Fruit fly (Drosophila melanogaster) whole organism, embryonic: ENCODE results near the gene Sqor.

Experiments used
- Abd-B ChIP-seq: fragments of 200-800 bp; sonication (Bioruptor generic); optimal IDR thresholded peaks from 2 replicates; lab custom pipeline; 2018; ENCODE audit warnings: missing biosample characterization, mild to moderate bottlenecking, missing genetic modification characterization, moderate library complexity
- CG10209 ChIP-seq: fragments of 200-800 bp; sonication (Bioruptor generic); optimal IDR thresholded peaks from 3 replicates; lab custom pipeline; 2017; ENCODE audit warnings: missing biosample characterization, mild to moderate bottlenecking, missing genetic modification characterization, missing genetic modification reagents
- CG11093 ChIP-seq: fragments of 200-800 bp; sonication (Bioruptor generic); IDR thresholded peaks from 3 replicates; pipeline ENCODE4 v1.3.6; 2022; ENCODE audit warnings: missing biosample characterization, missing genetic modification characterization
- CG11504 ChIP-seq: fragments of 200-800 bp; sonication (Bioruptor generic); optimal IDR thresholded peaks from 3 replicates; lab custom pipeline; 2019; ENCODE audit warnings: missing biosample characterization, mild to moderate bottlenecking, missing genetic modification characterization, moderate library complexity
- CG12744 ChIP-seq: fragments of 200-800 bp; sonication (Bioruptor generic); optimal IDR thresholded peaks from 2 replicates; lab custom pipeline; 2016; ENCODE audit warnings: missing biosample characterization, missing genetic modification characterization
- CG13123 ChIP-seq: fragments of 200-800 bp; sonication (Bioruptor generic); optimal IDR thresholded peaks from 2 replicates; lab custom pipeline; 2016; ENCODE audit warnings: missing biosample characterization, missing genetic modification characterization
- CG14050 ChIP-seq: fragments of 200-800 bp; sonication (Bioruptor generic); IDR thresholded peaks from 3 replicates; pipeline ENCODE4 v1.3.6; 2022; ENCODE audit warnings: missing biosample characterization, missing genetic modification characterization
- CG14710 ChIP-seq: fragments of 200-800 bp; sonication (Bioruptor generic); optimal IDR thresholded peaks from 3 replicates; lab custom pipeline; 2019; ENCODE audit warnings: missing biosample characterization, mild to moderate bottlenecking, missing genetic modification characterization, moderate library complexity
- CG14965 ChIP-seq: fragments of 200-800 bp; sonication (Bioruptor generic); optimal IDR thresholded peaks from 2 replicates; lab custom pipeline; 2016; ENCODE audit warnings: missing biosample characterization, missing genetic modification characterization, borderline replicate concordance
- CG1529 ChIP-seq: fragments of 200-800 bp; sonication (Bioruptor generic); optimal IDR thresholded peaks from 3 replicates; lab custom pipeline; 2018; ENCODE audit warnings: missing biosample characterization, missing genetic modification characterization
- CG17328 ChIP-seq: fragments of 200-800 bp; sonication (Bioruptor generic); IDR thresholded peaks from 2 replicates; pipeline ENCODE4 v1.3.6; 2022; ENCODE audit warnings: missing biosample characterization, missing genetic modification characterization
- CG17385 ChIP-seq: fragments of 200-800 bp; sonication (Bioruptor generic); optimal IDR thresholded peaks from 3 replicates; lab custom pipeline; 2018; ENCODE audit warnings: missing biosample characterization, mild to moderate bottlenecking, missing genetic modification characterization
- CG18619 ChIP-seq: fragments of 200-800 bp; sonication (Bioruptor generic); optimal IDR thresholded peaks from 3 replicates; lab custom pipeline; 2017; ENCODE audit warnings: missing biosample characterization, mild to moderate bottlenecking, missing genetic modification characterization
- CG2129 ChIP-seq: fragments of 200-800 bp; sonication (Bioruptor generic); IDR thresholded peaks from 2 replicates; pipeline ENCODE4 v1.3.6; 2022; ENCODE audit warnings: missing biosample characterization, missing genetic modification characterization; ENCODE audit not compliant: partially characterized antibody
- CG32767 ChIP-seq: fragments of 200-800 bp; sonication (Bioruptor generic); IDR thresholded peaks from 2 replicates; pipeline ENCODE4 v1.3.6; 2022; ENCODE audit warnings: missing biosample characterization, missing genetic modification characterization
- CG32772 ChIP-seq: fragments of 200-800 bp; sonication (Bioruptor generic); IDR thresholded peaks from 2 replicates; pipeline ENCODE4 v1.3.6; 2022; ENCODE audit warnings: missing biosample characterization, missing genetic modification characterization
- CG3407 ChIP-seq: fragments of 200-800 bp; sonication (Bioruptor generic); optimal IDR thresholded peaks from 2 replicates; lab custom pipeline; 2018; ENCODE audit warnings: missing biosample characterization, mild to moderate bottlenecking, missing genetic modification characterization
- CG34224 ChIP-seq: fragments of 200-800 bp; sonication (Bioruptor generic); IDR thresholded peaks from 3 replicates; pipeline ENCODE4 v1.3.6; 2022; ENCODE audit warnings: missing biosample characterization, missing genetic modification characterization; ENCODE audit not compliant: partially characterized antibody
- CG4328 ChIP-seq: fragments of 200-800 bp; sonication (Bioruptor generic); optimal IDR thresholded peaks from 3 replicates; lab custom pipeline; 2017; ENCODE audit warnings: missing biosample characterization, missing genetic modification reagents, missing genetic modification characterization
- CG6854 ChIP-seq: fragments of 200-800 bp; sonication (Bioruptor generic); optimal IDR thresholded peaks from 3 replicates; lab custom pipeline; 2017; ENCODE audit warnings: missing biosample characterization, mild to moderate bottlenecking, missing genetic modification characterization
- CG8924 ChIP-seq: fragments of 200-800 bp; optimal IDR thresholded peaks from 3 replicates; lab custom pipeline; 2019; ENCODE audit warnings: missing biosample characterization, mild to moderate bottlenecking, missing genetic modification characterization, moderate library complexity
- CG9817 ChIP-seq: fragments of 200-800 bp; sonication (Bioruptor generic); optimal IDR thresholded peaks from 2 replicates; lab custom pipeline; 2018; ENCODE audit warnings: missing biosample characterization, mild to moderate bottlenecking, missing genetic modification characterization, moderate library complexity
- CHES-1-like ChIP-seq: fragments of 200-800 bp; sonication (Bioruptor generic); optimal IDR thresholded peaks from 2 replicates; lab custom pipeline; 2016; ENCODE audit warnings: missing biosample characterization, missing genetic modification characterization
- Doc3 ChIP-seq: fragments of 200-800 bp; sonication (Bioruptor generic); IDR thresholded peaks from 3 replicates; pipeline ENCODE4 v1.3.6; 2022; ENCODE audit warnings: missing biosample characterization, missing genetic modification characterization; ENCODE audit not compliant: partially characterized antibody
- Dref ChIP-seq: fragments of 200-800 bp; sonication (Bioruptor generic); IDR thresholded peaks from 2 replicates; pipeline ENCODE4 v1.3.6; 2022; ENCODE audit warnings: missing biosample characterization, missing genetic modification characterization
- Ets65A ChIP-seq: fragments of 200-800 bp; sonication (Bioruptor generic); peaks from one replicate; lab custom pipeline; 2016; ENCODE audit warnings: missing biosample characterization, missing genetic modification characterization
- Gug ChIP-seq: fragments of 200-800 bp; sonication (Bioruptor generic); IDR thresholded peaks from 4 replicates; pipeline ENCODE4 v1.3.6; 2022; ENCODE audit warnings: missing biosample characterization, missing genetic modification characterization
- HLH4C ChIP-seq: fragments of 200-800 bp; sonication (Bioruptor generic); IDR thresholded peaks from 3 replicates; pipeline ENCODE4 v1.3.6; 2022; ENCODE audit warnings: missing biosample characterization, missing genetic modification characterization; ENCODE audit not compliant: partially characterized antibody
- Hmr ChIP-seq: fragments of 200-800 bp; sonication (Bioruptor generic); optimal IDR thresholded peaks from 3 replicates; lab custom pipeline; 2017; ENCODE audit warnings: mild to moderate bottlenecking, missing biosample characterization, missing genetic modification reagents, missing genetic modification characterization
- Hr3 ChIP-seq: fragments of 200-800 bp; sonication (Bioruptor generic); optimal IDR thresholded peaks from 3 replicates; lab custom pipeline; 2016; ENCODE audit warnings: missing biosample characterization, missing genetic modification characterization
- Hr51 ChIP-seq, 2 experiments: fragments of 200-800 bp; sonication (Bioruptor generic); optimal IDR thresholded peaks; 2 replicates in 1 of 2; 3 replicates in 1 of 2; lab custom pipeline; 2016 to 2018; ENCODE audit warnings: missing biosample characterization in 2 of 2, missing genetic modification characterization in 2 of 2, mild to moderate bottlenecking in 1 of 2, moderate library complexity in 1 of 2
- Kr ChIP-seq: fragments of 200-800 bp; sonication (Bioruptor generic); optimal IDR thresholded peaks from 2 replicates; lab custom pipeline; 2017; ENCODE audit warnings: missing biosample characterization, mild to moderate bottlenecking, missing genetic modification characterization
- MTF-1 ChIP-seq: fragments of 200-800 bp; sonication (Bioruptor generic); optimal IDR thresholded peaks from 2 replicates; lab custom pipeline; 2018; ENCODE audit warnings: missing biosample characterization, mild to moderate bottlenecking, missing genetic modification characterization, borderline replicate concordance
- Nf-YC ChIP-seq: fragments of 200-800 bp; optimal IDR thresholded peaks from 3 replicates; lab custom pipeline; 2019; ENCODE audit warnings: missing biosample characterization, mild to moderate bottlenecking, missing genetic modification characterization, moderate library complexity
- Poxn ChIP-seq: fragments of 200-800 bp; sonication (Bioruptor generic); IDR thresholded peaks from 2 replicates; pipeline ENCODE4 v1.3.6; 2022; ENCODE audit warnings: missing biosample characterization, missing genetic modification characterization
- Sry-δ ChIP-seq: fragments of 200-800 bp; sonication (Bioruptor generic); optimal IDR thresholded peaks from 2 replicates; lab custom pipeline; 2016; ENCODE audit warnings: missing biosample characterization, missing genetic modification characterization
- bsh ChIP-seq, 2 experiments: fragments of 200-800 bp; sonication (Bioruptor generic); optimal IDR thresholded peaks; 2 replicates each; lab custom pipeline; 2017 to 2018; ENCODE audit warnings: mild to moderate bottlenecking in 2 of 2, missing biosample characterization in 2 of 2, missing genetic modification characterization in 2 of 2, moderate library complexity in 1 of 2
- chif ChIP-seq, 2 experiments: fragments of 200-800 bp; sonication (Bioruptor generic); optimal IDR thresholded peaks; 3 replicates each; lab custom pipeline; 2016; ENCODE audit warnings: missing biosample characterization in 2 of 2, missing genetic modification characterization in 2 of 2
- dpn ChIP-seq, 2 experiments: fragments of 200-800 bp; sonication (Bioruptor generic); optimal IDR thresholded peaks; 3 replicates each; lab custom pipeline; 2016; ENCODE audit warnings: missing biosample characterization in 2 of 2, missing genetic modification characterization in 2 of 2
- eve ChIP-seq, 2 experiments: fragments of >200 bp; optimal IDR thresholded peaks; 2 replicates each; lab custom pipeline; 2017; ENCODE audit warnings: missing biosample characterization in 2 of 2, missing genetic modification characterization in 2 of 2
- gem ChIP-seq: fragments of 200-800 bp; sonication (Bioruptor generic); optimal IDR thresholded peaks from 2 replicates; lab custom pipeline; 2019; ENCODE audit warnings: missing biosample characterization, mild to moderate bottlenecking, missing genetic modification characterization, moderate library complexity
- jing ChIP-seq: fragments of 200-800 bp; sonication (Bioruptor generic); optimal IDR thresholded peaks from 2 replicates; lab custom pipeline; 2018; ENCODE audit warnings: missing biosample characterization, mild to moderate bottlenecking, missing genetic modification characterization
- jumu ChIP-seq: fragments of 200-800 bp; sonication (Bioruptor generic); optimal IDR thresholded peaks from 3 replicates; lab custom pipeline; 2016; ENCODE audit warnings: missing biosample characterization, missing genetic modification characterization
- lbe ChIP-seq: fragments of 200-800 bp; sonication (Bioruptor generic); optimal IDR thresholded peaks from 2 replicates; lab custom pipeline; 2016; ENCODE audit warnings: missing biosample characterization, mild to moderate bottlenecking, missing genetic modification characterization
- luna ChIP-seq: fragments of 200-800 bp; sonication (Bioruptor generic); optimal IDR thresholded peaks from 2 replicates; lab custom pipeline; 2016; ENCODE audit warnings: missing biosample characterization, missing genetic modification characterization
- maf-S ChIP-seq: fragments of 200-800 bp; sonication (Bioruptor generic); optimal IDR thresholded peaks from 2 replicates; lab custom pipeline; 2016; ENCODE audit warnings: missing biosample characterization, missing genetic modification characterization
- phol ChIP-seq: fragments of 200-800 bp; sonication (Bioruptor generic); optimal IDR thresholded peaks from 3 replicates; lab custom pipeline; 2018; ENCODE audit warnings: missing biosample characterization, mild to moderate bottlenecking, missing genetic modification characterization, moderate library complexity
- so ChIP-seq: fragments of 200-800 bp; sonication (Bioruptor generic); IDR thresholded peaks from 3 replicates; pipeline ENCODE4 v1.3.6; 2022; ENCODE audit warnings: missing biosample characterization, missing genetic modification characterization
- vvl ChIP-seq: fragments of 200-800 bp; sonication (Bioruptor generic); IDR thresholded peaks from 2 replicates; pipeline ENCODE4 v1.3.6; 2022; ENCODE audit warnings: missing biosample characterization, missing genetic modification characterization
- zf30C ChIP-seq: fragments of 200-800 bp; sonication (Bioruptor generic); optimal IDR thresholded peaks from 3 replicates; lab custom pipeline; 2018; ENCODE audit warnings: missing biosample characterization, mild to moderate bottlenecking, missing genetic modification characterization

Sqor gene

DNA sequence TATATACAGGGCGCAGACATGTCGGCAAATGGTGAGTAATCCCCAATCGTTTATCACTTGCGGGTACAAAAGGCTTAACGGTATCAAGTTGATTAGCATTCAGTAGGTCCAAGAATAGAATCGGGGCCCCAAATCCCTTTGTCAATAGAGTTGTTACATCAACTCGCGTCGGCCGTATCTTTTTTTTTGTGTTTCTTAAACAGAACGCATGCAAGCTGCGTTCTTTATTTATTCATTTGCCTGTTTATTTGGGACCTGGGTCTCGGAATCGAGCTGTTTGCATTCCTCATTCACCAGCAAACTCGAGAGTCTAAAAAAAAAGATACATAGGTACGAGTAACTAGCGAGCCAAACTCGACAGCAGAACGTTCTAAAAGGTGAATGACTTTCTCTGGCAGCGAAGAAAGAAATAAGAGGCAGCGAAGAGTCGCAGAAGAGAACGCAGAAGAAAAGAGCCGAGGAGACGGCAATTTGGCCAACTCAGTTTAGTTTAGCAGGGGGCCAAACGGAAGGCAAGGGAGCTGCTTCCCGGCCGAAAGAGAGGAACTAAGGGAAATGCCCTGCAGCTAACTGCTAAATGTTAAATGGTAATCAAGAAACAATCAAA lies 32.3 kb downstream of the Sqor start (continued):
- TF ChIP-seq Kr (GFP tag; lab: Kevin White, UChicago) (peak; percentile 45), Hr51 (GFP tag; optimal IDR thresholded peaks at IDR 0.05; lab: Kevin White, UChicago) (no peak), Hr3 (GFP tag; lab: Kevin White, UChicago) (no peak), Dref (GFP tag; lab: Robert Waterston, UW) (no peak), vvl (GFP tag; lab: Robert Waterston, UW) (peak; percentile 49; the same call in 1 of the 2 replicates), CG6854 (GFP tag; lab: Kevin White, UChicago) (no peak), gem (tag; lab: Kevin White, UChicago) (no peak), CG14710 (peak; percentile 50), so (GFP tag; lab: Robert Waterston, UW) (no peak), MTF-1 (peak; percentile 39), Hmr (no peak), Doc3 (GFP tag; lab: Robert Waterston, UW) (no peak), lbe (no peak), CG2129 (GFP tag; lab: Robert Waterston, UW) (no peak), jing (GFP tag; lab: Kevin White, UChicago) (no peak), CG14050 (GFP tag; lab: Robert Waterston, UW) (no peak), maf-S (no peak), jumu (GFP tag; lab: Kevin White, UChicago) (no peak), Ets65A (GFP tag; lab: Kevin White, UChicago) (no peak), CG11504 (tag; lab: Kevin White, UChicago) (no peak), Abd-B (GFP tag; lab: Kevin White, UChicago) (no peak), phol (tag; lab: Kevin White, UChicago) (no peak), CG17385 (GFP tag; lab: Kevin White, UChicago) (no peak), CG13123 (no peak), Poxn (GFP tag; lab: Robert Waterston, UW) (no peak), Nf-YC (tag; lab: Kevin White, UChicago) (no peak), dpn (GFP tag; optimal IDR thresholded peaks at IDR 0.05; lab: Kevin White, UChicago) (no peak), CG4328 (GFP tag; lab: Kevin White, UChicago) (no peak), CHES-1-like (GFP tag; lab: Kevin White, UChicago) (no peak), CG12744 (GFP tag; lab: Kevin White, UChicago) (no peak), Sry-δ (no peak), eve (GFP tag; optimal IDR thresholded peaks at IDR 0.05; lab: Kevin White, UChicago) (no peak), chif (GFP tag; optimal IDR thresholded peaks at IDR 0.05; lab: Kevin White, UChicago) (peak in 1 of 2 experiments; percentile 6), CG3407 (peak; percentile 54), Gug (GFP tag; lab: Robert Waterston, UW) (no peak), CG10209 (GFP tag; lab: Kevin White, UChicago) (peak; percentile 36), CG18619 (GFP tag; lab: Kevin White, UChicago) (peak; percentile 14), CG32772 (GFP tag; lab: Robert Waterston, UW) (no peak), CG32767 (GFP tag; lab: Robert Waterston, UW) (no peak), CG17328 (GFP tag; lab: Robert Waterston, UW) (no peak), CG11093 (GFP tag; lab: Robert Waterston, UW) (no peak), bsh (GFP tag; optimal IDR thresholded peaks at IDR 0.05; lab: Kevin White, UChicago) (peak in 1 of 2 experiments; percentile 68), CG14965 (GFP tag; lab: Kevin White, UChicago) (no peak), zf30C (GFP tag; lab: Kevin White, UChicago) (no peak), CG9817 (no peak), CG8924 (tag; lab: Kevin White, UChicago) (no peak), CG1529 (GFP tag; lab: Kevin White, UChicago) (peak; percentile 30), HLH4C (GFP tag; lab: Robert Waterston, UW) (no peak), luna (GFP tag; lab: Kevin White, UChicago) (no peak), CG34224 (GFP tag; lab: Robert Waterston, UW) (no peak)
